Fruit fly (Drosophila melanogaster): Measurements from ENCODE around the gene CG31751.

CG31751 gene

DNA sequence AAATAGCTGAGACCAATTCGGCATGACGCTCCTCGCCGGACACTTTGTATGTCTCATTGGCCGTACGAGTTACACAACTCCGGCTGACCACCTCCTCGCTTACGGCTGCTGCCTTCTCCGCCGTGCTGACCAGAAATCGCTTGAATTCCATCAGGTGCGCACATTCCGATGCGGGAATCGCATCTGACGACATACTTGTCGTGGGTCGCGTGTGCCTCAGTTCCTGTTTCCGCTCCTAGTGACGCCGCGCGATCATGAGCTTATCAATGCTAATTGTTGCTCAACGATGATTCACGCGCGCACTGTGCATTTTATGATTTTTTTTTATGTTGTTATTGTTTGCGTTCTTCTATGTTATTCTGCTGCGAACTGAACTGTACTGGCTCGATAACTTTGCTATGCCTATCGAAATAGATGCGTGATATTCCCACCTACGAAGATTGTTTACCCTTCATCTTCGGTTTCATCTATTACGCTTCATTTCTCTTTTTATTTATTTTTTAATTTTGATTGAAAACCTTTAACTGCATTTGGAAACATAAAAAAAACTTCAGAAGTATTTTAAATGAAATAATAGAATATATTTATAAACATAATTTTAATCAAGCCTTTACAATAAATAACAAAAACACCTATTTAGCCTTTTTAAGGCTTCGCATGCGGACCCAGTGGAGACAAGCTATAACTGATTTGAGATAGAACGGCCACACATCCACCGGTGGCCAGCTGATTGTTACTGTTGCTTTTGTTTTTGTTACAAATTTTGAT lies 25.9 kb downstream of the CG31751 start, which contains the start of the genes CG10376 and CG10343 (continued):
- peak; percentile 69 for TF ChIP-seq CG8290 (GFP tag; optimal IDR thresholded peaks at IDR 0.05)
- TF ChIP-seq CG8290 (tag; optimal IDR thresholded peaks at IDR 0.05), result peak in 1 of 2 experiments; percentile 45
- TF ChIP-seq CG43689 (GFP tag; IDR thresholded peaks at IDR 0.05), result peak; percentile 54; the same call in 1 of the 2 replicates
- TF ChIP-seq grau (tag; optimal IDR thresholded peaks at IDR 0.05), result peak; percentile 93
- TF ChIP-seq HLH54F (GFP tag; optimal IDR thresholded peaks at IDR 0.05), result peak; percentile 58
- TF ChIP-seq CG1602 (GFP tag; optimal IDR thresholded peaks at IDR 0.05), result peak; percentile 91
- peak; percentile 31 for TF ChIP-seq CG1603 (tag; optimal IDR thresholded peaks at IDR 0.05)
- peak; percentile 65 for TF ChIP-seq MESR4 (GFP tag; optimal IDR thresholded peaks at IDR 0.05)
- TF ChIP-seq jing (GFP tag; optimal IDR thresholded peaks at IDR 0.05), result peak; percentile 40
- TF ChIP-seq tgo (GFP tag; IDR thresholded peaks at IDR 0.05), result peak; percentile 88
- TF ChIP-seq Dll (GFP tag; IDR thresholded peaks at IDR 0.05; ENCODE audit: partially characterized antibody), result 0 out of 4 replicates have a peak, but pooled peaks have one; percentile 40
- TF ChIP-seq pnt (GFP tag; optimal IDR thresholded peaks at IDR 0.05), result peak; percentile 60
- TF ChIP-seq pan (optimal IDR thresholded peaks at IDR 0.05), result no peak
- TF ChIP-seq pan (GFP tag; optimal IDR thresholded peaks at IDR 0.05 in 1 of 2, IDR thresholded peaks at IDR 0.05 in 1 of 2), result peak in 1 of 2 experiments; percentile 83
- TF ChIP-seq lbe (GFP tag; optimal IDR thresholded peaks at IDR 0.05), result peak; percentile 16
- peak; percentile 44 for TF ChIP-seq corto (GFP tag; optimal IDR thresholded peaks at IDR 0.05)
- no peak for TF ChIP-seq abd-A (tag; optimal IDR thresholded peaks at IDR 0.05)
- TF ChIP-seq sob (GFP tag; IDR thresholded peaks at IDR 0.05), result peak; percentile 89
- TF ChIP-seq CG9727 (GFP tag; optimal IDR thresholded peaks at IDR 0.05), result peak; percentile 89
- no peak for TF ChIP-seq HLHmδ (GFP tag; optimal IDR thresholded peaks at IDR 0.05)
- no peak for TF ChIP-seq fru (optimal IDR thresholded peaks at IDR 0.05)
- peak; percentile 59 for TF ChIP-seq Rx (GFP tag; IDR thresholded peaks at IDR 0.05)
- TF ChIP-seq gro (GFP tag; optimal IDR thresholded peaks at IDR 0.05), result no peak
- TF ChIP-seq CG6791 (GFP tag; IDR thresholded peaks at IDR 0.05; ENCODE audit: partially characterized antibody), result peak; percentile 78
- TF ChIP-seq CG1832 (GFP tag; optimal IDR thresholded peaks at IDR 0.05), result no peak
- no peak for TF ChIP-seq eyg (GFP tag; optimal IDR thresholded peaks at IDR 0.05)
- peak; percentile 72 for TF ChIP-seq cato (GFP tag; optimal IDR thresholded peaks at IDR 0.05; ENCODE audit: borderline replicate concordance)
- TF ChIP-seq Hr51 (GFP tag; optimal IDR thresholded peaks at IDR 0.05), result peak; percentile 50 to 90
- TF ChIP-seq CG10267 (tag; optimal IDR thresholded peaks at IDR 0.05), result peak; percentile 85
- peak; percentile 39 for TF ChIP-seq slp2 (GFP tag; optimal IDR thresholded peaks at IDR 0.05)
- TF ChIP-seq ewg (GFP tag; optimal IDR thresholded peaks at IDR 0.05), result peak; percentile 79
- TF ChIP-seq CG15696 (tag; optimal IDR thresholded peaks at IDR 0.05), result peak; percentile 95
- no peak for TF ChIP-seq ara (GFP tag; IDR thresholded peaks at IDR 0.05)
- peak; percentile 86 for TF ChIP-seq CG18619 (GFP tag; optimal IDR thresholded peaks at IDR 0.05)
- TF ChIP-seq CG13894 (tag; optimal IDR thresholded peaks at IDR 0.05), result peak; percentile 89
- TF ChIP-seq CG8388 (GFP tag; optimal IDR thresholded peaks at IDR 0.05), result peak; percentile 85
- TF ChIP-seq schlank (tag; optimal IDR thresholded peaks at IDR 0.05), result peak; percentile 51
- TF ChIP-seq HLH4C (GFP tag; IDR thresholded peaks at IDR 0.05; ENCODE audit: partially characterized antibody), result peak; percentile 67; the same call in 2 of the 3 replicates
- TF ChIP-seq CG6813 (GFP tag; optimal IDR thresholded peaks at IDR 0.05), result peak; percentile 11
- TF ChIP-seq CG1792 (GFP tag; optimal IDR thresholded peaks at IDR 0.05), result peak; percentile 33
- TF ChIP-seq CG8089 (GFP tag; optimal IDR thresholded peaks at IDR 0.05), result no peak
- peak; percentile 93 for TF ChIP-seq Xbp1 (GFP tag; optimal IDR thresholded peaks at IDR 0.05)
- peak; percentile 86 for TF ChIP-seq Xrp1 (GFP tag; IDR thresholded peaks at IDR 0.05)
- TF ChIP-seq luna (GFP tag; optimal IDR thresholded peaks at IDR 0.05), result no peak
- TF ChIP-seq CG10431 (GFP tag; optimal IDR thresholded peaks at IDR 0.05), result peak; percentile 67
- no peak for TF ChIP-seq yki (optimal IDR thresholded peaks at IDR 0.05)
- TF ChIP-seq peb (GFP tag; IDR thresholded peaks at IDR 0.05), result peak; percentile 69; the same call in 1 of the 2 replicates
- TF ChIP-seq Fer1 (GFP tag; optimal IDR thresholded peaks at IDR 0.05), result peak; percentile 81
- TF ChIP-seq CG14014 (GFP tag; IDR thresholded peaks at IDR 0.05), result peak; percentile 81

All from whole organism, embryonic.